Fruit fly (Drosophila melanogaster) whole organism, embryonic: ENCODE data around the gene CG43229.

Experiments used
- Ada2b ChIP-seq: fragments of 200-800 bp; sonication (Bioruptor generic); IDR thresholded peaks from 2 replicates; pipeline ENCODE4 v1.3.6; 2022; ENCODE audit warnings: missing biosample characterization, missing genetic modification characterization
- CG12071 ChIP-seq: fragments of 200-800 bp; sonication (Bioruptor generic); optimal IDR thresholded peaks from 3 replicates; lab custom pipeline; 2018; ENCODE audit warnings: missing biosample characterization, mild to moderate bottlenecking, missing genetic modification characterization
- CG9797 ChIP-seq: fragments of 200-800 bp; sonication (Bioruptor generic); optimal IDR thresholded peaks from 3 replicates; lab custom pipeline; 2018; ENCODE audit warnings: missing biosample characterization, mild to moderate bottlenecking, missing genetic modification characterization

- TF ChIP-seq CG9797 (GFP tag; lab: Kevin White, UChicago) (no peak), CG12071 (GFP tag; lab: Kevin White, UChicago) (no peak), Ada2b (GFP tag; lab: Robert Waterston, UW) (no peak)
Measured at dm6 chrX:18116811-18117383, 21.4 kb upstream of the CG43229 start, which contains the start of gene wupA.
